Fruit fly (Drosophila melanogaster) whole organism, pupa: ENCODE data around the gene CG45105.

Experiments used
- CG10348 ChIP-seq: fragments of 200-800 bp; sonication (Bioruptor generic); IDR thresholded peaks from 2 replicates; pipeline ENCODE4 v1.3.6; 2022; ENCODE audit warnings: missing biosample characterization, missing genetic modification characterization
- CG15710 ChIP-seq: fragments of 200-800 bp; sonication (Bioruptor generic); optimal IDR thresholded peaks from 2 replicates; lab custom pipeline; 2018; ENCODE audit warnings: missing biosample characterization, mild to moderate bottlenecking, missing genetic modification characterization, moderate library complexity
- CG17806 ChIP-seq: fragments of 200-800 bp; sonication (Bioruptor generic); optimal IDR thresholded peaks from 2 replicates; lab custom pipeline; 2018; ENCODE audit warnings: missing biosample characterization, mild to moderate bottlenecking, missing genetic modification characterization, moderate library complexity
- CG34367 ChIP-seq: fragments of 200-800 bp; sonication (Bioruptor generic); optimal IDR thresholded peaks from 2 replicates; lab custom pipeline; 2018; ENCODE audit warnings: missing biosample characterization, mild to moderate bottlenecking, missing genetic modification characterization
- CG8159 ChIP-seq: fragments of 200-800 bp; sonication (Bioruptor generic); optimal IDR thresholded peaks from 3 replicates; lab custom pipeline; 2018; ENCODE audit warnings: missing biosample characterization, mild to moderate bottlenecking, missing genetic modification characterization, moderate library complexity
- CG8301 ChIP-seq: fragments of 200-800 bp; sonication (Bioruptor generic); optimal IDR thresholded peaks from 2 replicates; lab custom pipeline; 2018; ENCODE audit warnings: missing biosample characterization, mild to moderate bottlenecking, missing genetic modification characterization
- CG9948 ChIP-seq: fragments of 200-800 bp; sonication (Bioruptor generic); optimal IDR thresholded peaks from 2 replicates; lab custom pipeline; 2018; ENCODE audit warnings: missing biosample characterization, mild to moderate bottlenecking, missing genetic modification characterization, moderate library complexity
- EcR ChIP-seq: fragments of 200-800 bp; sonication (Bioruptor generic); optimal IDR thresholded peaks from 3 replicates; lab custom pipeline; 2019; ENCODE audit warnings: missing biosample characterization, missing genetic modification characterization, mild to moderate bottlenecking, moderate library complexity, missing genetic modification reagents
- Pif1A ChIP-seq: fragments of 200-800 bp; sonication (Bioruptor generic); optimal IDR thresholded peaks from 3 replicates; lab custom pipeline; 2016; ENCODE audit warnings: missing biosample characterization, missing genetic modification characterization
- Snoo ChIP-seq: fragments of 200-800 bp; sonication (Bioruptor generic); optimal IDR thresholded peaks from 3 replicates; lab custom pipeline; 2017; ENCODE audit warnings: missing biosample characterization, mild to moderate bottlenecking, missing genetic modification characterization, inconsistent platforms
- fd96Ca ChIP-seq: fragments of 200-800 bp; sonication (Bioruptor generic); IDR thresholded peaks from 3 replicates; pipeline ENCODE4 v1.3.6; 2022; ENCODE audit warnings: missing biosample characterization, missing genetic modification characterization
- gl ChIP-seq: fragments of 200-800 bp; sonication (Bioruptor generic); optimal IDR thresholded peaks from 2 replicates; lab custom pipeline; 2018; ENCODE audit warnings: missing biosample characterization, mild to moderate bottlenecking, missing genetic modification characterization

- TF ChIP-seq CG34367 (tag; lab: Kevin White, UChicago) (no peak), CG8159 (tag; lab: Kevin White, UChicago) (peak; percentile 15), CG8301 (peak; percentile 21), Pif1A (GFP tag; lab: Kevin White, UChicago) (no peak), Snoo (tag; lab: Kevin White, UChicago) (no peak), EcR (GFP tag; lab: Kevin White, UChicago) (no peak), CG9948 (tag; lab: Kevin White, UChicago) (no peak), CG15710 (tag; lab: Kevin White, UChicago) (no peak), gl (tag; lab: Kevin White, UChicago) (no peak), fd96Ca (no peak), CG10348 (no peak), CG17806 (tag; lab: Kevin White, UChicago) (no peak)
These were observed 19.5 kb downstream of the CG45105 start for dm6 chr3R:15898302-15898701.
